Worm (Caenorhabditis elegans): Measurements from ENCODE around the gene W01C9.2.
A peak's percentile ranks its signal among the peaks of the same experiment; 100 is the strongest.

The W01C9.2 gene

DNA sequence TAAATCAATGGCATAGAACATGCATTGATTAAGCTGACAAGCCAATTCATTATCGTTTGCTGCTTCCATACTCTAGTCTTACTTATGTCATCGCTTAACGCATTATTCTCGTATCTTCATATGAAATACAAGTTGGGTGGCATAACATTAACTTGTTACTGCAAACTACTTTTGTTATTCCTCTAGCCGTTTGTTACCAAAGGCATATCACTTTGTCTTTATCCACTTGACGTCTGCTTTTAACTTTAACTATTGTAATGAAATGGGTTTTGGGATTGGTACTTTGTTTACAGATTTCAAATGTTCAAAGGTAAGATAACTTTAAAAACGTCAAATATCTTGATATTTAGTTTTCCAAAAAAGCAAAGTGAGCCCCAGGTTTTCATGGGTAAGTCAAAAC lies at the start of gene W01C9.2:
Gene W01C9.2, plus strand, starts transcription at position 301 of the 400 bp plus-strand sequence.
- TF ChIP-seq unc-62 (GFP tag; optimal IDR thresholded peaks at IDR 0.05 in 1 of 2) (peak in 1 of 2 experiments; percentile 75), unc-62 (tag; optimal IDR thresholded peaks at IDR 0.05) (no peak), dpl-1 (GFP tag; optimal IDR thresholded peaks at IDR 0.05) (no peak), ceh-20 (GFP tag; IDR thresholded peaks at IDR 0.05) (no peak), T20F7.1 (GFP tag; optimal IDR thresholded peaks at IDR 0.05) (no peak)

DNA sequence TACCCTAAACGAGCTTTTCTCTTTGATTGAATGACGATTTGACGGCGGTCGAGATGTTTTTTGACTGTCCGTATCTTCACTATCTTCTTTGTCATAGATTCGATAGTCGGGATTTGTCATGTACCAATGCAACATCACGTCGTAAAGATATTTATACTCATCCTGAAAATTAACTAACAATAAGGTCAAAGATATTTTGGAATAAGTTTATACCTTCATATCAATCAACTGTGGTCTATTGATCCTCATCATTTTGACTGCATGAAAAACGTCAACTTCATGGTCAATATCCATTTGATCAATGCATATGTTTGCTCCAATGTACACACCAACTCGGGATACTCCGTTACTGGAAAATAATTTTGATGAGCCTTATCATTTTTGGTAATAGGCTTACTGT lies 48.0 kb upstream of the W01C9.2 start:
- TF ChIP-seq dmd-6 (GFP tag; IDR thresholded peaks at IDR 0.05) (no peak), unc-62 (GFP tag; optimal IDR thresholded peaks at IDR 0.05 in 1 of 2) (peak in 1 of 2 experiments; percentile 63), unc-62 (tag; optimal IDR thresholded peaks at IDR 0.05) (no peak), daf-8 (GFP tag; IDR thresholded peaks at IDR 0.05) (no peak), lin-38 (GFP tag; IDR thresholded peaks at IDR 0.05) (no peak), jun-1 (tag; optimal IDR thresholded peaks at IDR 0.05) (no peak), aha-1 (tag) (peak; percentile 53)

DNA sequence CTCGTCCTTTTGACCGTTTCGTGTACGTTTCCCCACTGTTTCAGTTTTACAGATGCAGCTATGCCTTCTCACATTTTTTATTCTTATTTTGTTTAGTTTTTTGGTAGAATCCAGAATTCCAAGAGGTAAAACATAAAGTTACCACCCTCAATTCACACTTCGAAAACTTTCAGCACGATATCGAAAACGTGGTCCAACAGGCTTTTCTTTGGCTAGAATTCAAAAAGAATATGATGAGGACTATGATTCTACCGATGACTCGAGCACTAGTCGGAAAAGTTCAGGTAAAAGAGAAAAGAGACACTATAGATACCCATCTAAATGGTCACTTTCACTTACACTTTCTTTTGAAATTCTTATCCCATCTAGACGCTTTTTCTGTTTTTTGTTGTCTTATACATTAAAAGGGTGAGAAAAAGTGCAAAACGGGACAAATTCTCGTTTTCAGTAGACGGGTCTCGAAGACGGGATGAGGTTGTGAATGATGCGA lies 41.9 kb upstream of the W01C9.2 start, which contains the start of gene M05D6.9:
Gene M05D6.9, plus strand, starts transcription at position 51 of the 490 bp plus-strand sequence.
- peak in 1 of 2 experiments; percentile 80 for TF ChIP-seq unc-62 (GFP tag; optimal IDR thresholded peaks at IDR 0.05 in 1 of 2)
- no peak for TF ChIP-seq unc-62 (tag; optimal IDR thresholded peaks at IDR 0.05)
- TF ChIP-seq lim-7 (GFP tag; IDR thresholded peaks at IDR 0.05), result no peak
- TF ChIP-seq dpl-1 (GFP tag; optimal IDR thresholded peaks at IDR 0.05), result no peak
- TF ChIP-seq D1046.2 (GFP tag; IDR thresholded peaks at IDR 0.05), result no peak
- TF ChIP-seq zip-2 (tag; optimal IDR thresholded peaks at IDR 0.05), result no peak

DNA sequence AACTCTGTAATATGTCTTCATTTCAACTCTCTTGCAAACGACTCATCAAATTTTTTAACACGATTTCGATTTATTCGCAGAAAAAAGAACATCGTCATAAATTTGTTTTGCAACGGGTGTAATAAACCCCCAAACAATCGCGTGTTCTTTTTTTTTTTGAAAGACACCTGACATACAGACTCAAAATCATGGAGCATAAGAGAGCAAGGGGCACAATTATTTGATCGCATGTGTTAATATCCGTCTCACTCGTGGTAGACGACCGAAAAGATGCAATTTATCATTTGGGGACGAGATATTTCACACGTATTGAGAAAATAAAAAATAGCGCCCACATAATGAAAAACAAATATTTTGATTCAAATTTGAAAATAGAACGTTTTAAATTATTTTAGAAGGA lies 40.0 kb upstream of the W01C9.2 start:
- TF ChIP-seq zag-1 (tag; optimal IDR thresholded peaks at IDR 0.05), result no peak
- TF ChIP-seq rbr-2 (tag; optimal IDR thresholded peaks at IDR 0.05), result no peak
- TF ChIP-seq daf-16 (GFP tag; optimal IDR thresholded peaks at IDR 0.05), result peak in 1 of 2 experiments; percentile 65
- TF ChIP-seq daf-16 (tag; optimal IDR thresholded peaks at IDR 0.05), result no peak
- TF ChIP-seq lin-29 (GFP tag; IDR thresholded peaks at IDR 0.05), result no peak
- peak; percentile 29 for TF ChIP-seq hlh-11 (tag; optimal IDR thresholded peaks at IDR 0.05)
- no peak for TF ChIP-seq nhr-76 (tag; optimal IDR thresholded peaks at IDR 0.05)
- TF ChIP-seq ZK337.2 (GFP tag; IDR thresholded peaks at IDR 0.05), result no peak
- no peak for TF ChIP-seq spr-1 (tag; optimal IDR thresholded peaks at IDR 0.05)
- TF ChIP-seq ceh-82 (tag; optimal IDR thresholded peaks at IDR 0.05), result no peak
- peak in 1 of 2 experiments; percentile 0 for TF ChIP-seq hif-1 (tag; optimal IDR thresholded peaks at IDR 0.05)
- no peak for TF ChIP-seq mes-2 (tag; optimal IDR thresholded peaks at IDR 0.05; ENCODE audit: poor library complexity, severe bottlenecking)
- no peak for TF ChIP-seq Y48G9A.11 (GFP tag; IDR thresholded peaks at IDR 0.05)
- no peak for TF ChIP-seq D1046.2 (GFP tag; IDR thresholded peaks at IDR 0.05)
- no peak for TF ChIP-seq unc-62 (GFP tag; optimal IDR thresholded peaks at IDR 0.05 in 1 of 2)
- TF ChIP-seq unc-62 (tag; optimal IDR thresholded peaks at IDR 0.05), result no peak
- TF ChIP-seq hlh-30 (tag; optimal IDR thresholded peaks at IDR 0.05; ENCODE audit: insufficient read depth), result peak; percentile 45

DNA sequence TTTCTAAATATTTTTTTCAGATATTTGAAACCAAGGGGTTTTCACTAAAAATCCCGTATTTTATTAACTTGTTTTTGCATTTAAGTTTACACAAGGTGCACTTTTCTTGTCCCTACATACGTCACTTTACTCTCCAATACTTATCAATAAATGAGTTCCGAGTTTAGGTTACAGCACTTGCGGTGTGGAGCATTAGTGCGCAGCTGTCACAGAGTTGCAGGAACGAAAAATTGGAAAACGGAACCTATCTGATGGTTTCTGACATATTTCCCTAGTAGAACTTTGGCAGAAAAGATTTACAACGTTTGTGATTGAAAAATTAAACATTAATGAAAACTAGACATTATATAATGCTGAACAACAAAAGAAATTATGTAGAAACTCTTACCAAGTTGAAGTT lies 38.0 kb upstream of the W01C9.2 start:
- peak; percentile 86 for TF ChIP-seq aha-1 (tag)
- no peak for TF ChIP-seq php-3 (GFP tag; IDR thresholded peaks at IDR 0.05)

DNA sequence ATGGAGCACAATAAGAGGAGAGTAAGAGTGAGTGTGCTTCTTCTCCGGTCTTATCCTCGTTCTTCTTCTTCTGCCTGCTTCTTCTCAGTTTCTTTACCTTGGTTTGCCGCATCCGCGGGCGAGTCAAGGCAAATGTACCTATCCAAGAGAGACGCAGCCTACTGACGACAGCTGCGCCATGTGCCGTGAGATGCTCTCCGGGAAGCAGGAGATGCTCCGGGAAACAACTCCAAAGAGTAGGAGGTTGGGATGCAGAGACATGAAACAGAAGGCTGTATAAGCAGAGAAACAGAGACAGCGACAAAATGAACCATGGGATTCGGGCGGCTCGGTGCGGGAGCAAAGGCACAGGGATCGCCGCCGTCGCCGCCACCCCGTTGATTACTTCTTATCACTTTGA lies 37.1 kb upstream of the W01C9.2 start:
- no peak for TF ChIP-seq zip-11 (GFP tag; IDR thresholded peaks at IDR 0.05)
- no peak for TF ChIP-seq zfp-3 (GFP tag; conservative IDR thresholded peaks at IDR 0.05)
- no peak for TF ChIP-seq attf-4 (tag; optimal IDR thresholded peaks at IDR 0.05)
- no peak for TF ChIP-seq Y75B8A.6 (GFP tag; IDR thresholded peaks at IDR 0.05)
- no peak for TF ChIP-seq F26F4.8 (GFP tag; conservative IDR thresholded peaks at IDR 0.05)
- 0 out of 2 replicates have a peak, but pooled peaks have one; percentile 9 for TF ChIP-seq lin-38 (GFP tag; IDR thresholded peaks at IDR 0.05)
- peak in 1 of 2 experiments; percentile 37 for TF ChIP-seq daf-16 (GFP tag; optimal IDR thresholded peaks at IDR 0.05)
- no peak for TF ChIP-seq daf-16 (tag; optimal IDR thresholded peaks at IDR 0.05)
- TF ChIP-seq F10B5.3 (tag; optimal IDR thresholded peaks at IDR 0.05), result no peak
- peak in 1 of 2 experiments; percentile 72 for TF ChIP-seq unc-62 (GFP tag; optimal IDR thresholded peaks at IDR 0.05 in 1 of 2)
- no peak for TF ChIP-seq unc-62 (tag; optimal IDR thresholded peaks at IDR 0.05)
- TF ChIP-seq hmg-1.1 (GFP tag; IDR thresholded peaks at IDR 0.05), result 0 out of 2 replicates have a peak, but pooled peaks have one; percentile 32
- TF ChIP-seq daf-8 (GFP tag; IDR thresholded peaks at IDR 0.05), result no peak
- no peak for TF ChIP-seq ctbp-1 (GFP tag; IDR thresholded peaks at IDR 0.05)
- TF ChIP-seq nhr-102 (tag; optimal IDR thresholded peaks at IDR 0.05), result no peak
- TF ChIP-seq madf-9 (GFP tag; conservative IDR thresholded peaks at IDR 0.05), result no peak
- TF ChIP-seq saeg-2 (GFP tag; IDR thresholded peaks at IDR 0.05), result no peak
- no peak for TF ChIP-seq dve-1 (tag; optimal IDR thresholded peaks at IDR 0.05; ENCODE audit: insufficient read depth)
- TF ChIP-seq hif-1 (tag; optimal IDR thresholded peaks at IDR 0.05), result peak in 1 of 2 experiments; percentile 34
- no peak for TF ChIP-seq php-3 (GFP tag; IDR thresholded peaks at IDR 0.05)
